Worm (Caenorhabditis elegans) whole organism, L1 larva: Measurements from ENCODE around the gene aat-1.
A peak's percentile ranks its signal among the peaks of the same experiment; 100 is the strongest.

Experiments
- C16A3.4 ChIP-seq: fragments of 150-350 bp; optimal IDR thresholded peaks from 2 replicates; lab custom pipeline; 2014; ENCODE audit warnings: missing biosample characterization, missing genetic modification characterization
- alr-1 ChIP-seq: fragments of 200-800 bp; sonication (Bioruptor generic); optimal IDR thresholded peaks from 2 replicates; lab custom pipeline; 2018; ENCODE audit warnings: borderline replicate concordance, mild to moderate bottlenecking, missing genetic modification characterization, missing compliant biosample characterization
- aly-2 ChIP-seq: fragments of 150-350 bp; optimal IDR thresholded peaks from 2 replicates; lab custom pipeline; 2014; ENCODE audit warnings: missing biosample characterization, missing genetic modification characterization
- blmp-1 ChIP-seq: fragments of 150-350 bp; optimal IDR thresholded peaks from 2 replicates; lab custom pipeline; 2014; ENCODE audit warnings: missing biosample characterization, missing genetic modification characterization
- ceh-90 ChIP-seq: sonication (generic microtip); optimal IDR thresholded peaks from 2 replicates; lab custom pipeline; 2016; ENCODE audit warnings: missing genetic modification characterization, missing compliant biosample characterization
- dpl-1 ChIP-seq, 3 experiments: fragments of 150-350 bp in 2 of 3; sonication (generic microtip) in 1 of 3; optimal IDR thresholded peaks; 2 replicates each; lab custom pipeline; 2014 to 2017; ENCODE audit warnings: missing biosample characterization in 3 of 3, missing genetic modification characterization in 3 of 3, missing genetic modification reagents in 3 of 3
- efl-1 ChIP-seq, 4 experiments: fragments of 150-350 bp; optimal IDR thresholded peaks in 3 of 4; peaks in 1 of 4; 1 replicate in 1 of 4; 2 replicates in 3 of 4; lab custom pipeline; 2014; ENCODE audit warnings: missing biosample characterization in 2 of 4, missing genetic modification characterization in 2 of 4, missing genetic modification reagents in 2 of 4
- efl-3 ChIP-seq: fragments of 200-800 bp; sonication (Bioruptor generic); optimal IDR thresholded peaks from 2 replicates; lab custom pipeline; 2018; ENCODE audit warnings: mild to moderate bottlenecking, missing genetic modification characterization, missing compliant biosample characterization
- elt-2 ChIP-seq: sonication (generic microtip); optimal IDR thresholded peaks from 2 replicates; lab custom pipeline; 2016; ENCODE audit warnings: missing genetic modification characterization, mild to moderate bottlenecking, inconsistent platforms, missing compliant biosample characterization, missing genetic modification reagents
- ets-5 ChIP-seq: fragments of 200-800 bp; sonication (Bioruptor generic); IDR thresholded peaks from 2 replicates; pipeline ENCODE4 v1.3.6; 2022; ENCODE audit warnings: missing genetic modification characterization, missing compliant biosample characterization
- fkh-8 ChIP-seq: sonication (generic microtip); optimal IDR thresholded peaks from 2 replicates; lab custom pipeline; 2016; ENCODE audit warnings: mild to moderate bottlenecking, missing genetic modification characterization, missing compliant biosample characterization
- hlh-17 ChIP-seq: fragments of 200-800 bp; sonication (Bioruptor generic); optimal IDR thresholded peaks from 2 replicates; lab custom pipeline; 2018; ENCODE audit warnings: missing genetic modification characterization, mild to moderate bottlenecking, missing compliant biosample characterization, moderate library complexity, borderline replicate concordance
- irx-1 ChIP-seq: sonication (generic microtip); optimal IDR thresholded peaks from 2 replicates; lab custom pipeline; 2016; ENCODE audit warnings: missing genetic modification characterization, missing compliant biosample characterization
- jun-1 ChIP-seq: fragments of 150-350 bp; optimal IDR thresholded peaks from 2 replicates; lab custom pipeline; 2014; ENCODE audit warnings: missing biosample characterization, missing genetic modification reagents, missing genetic modification characterization
- lin-35 ChIP-seq, 2 experiments: fragments of 150-350 bp; optimal IDR thresholded peaks; 2 replicates each; lab custom pipeline; 2014; ENCODE audit warnings: missing biosample characterization in 2 of 2, missing genetic modification characterization in 2 of 2, missing genetic modification reagents in 2 of 2
- lin-39 ChIP-seq: fragments of 150-350 bp; optimal IDR thresholded peaks from 2 replicates; lab custom pipeline; 2014; ENCODE audit warnings: missing biosample characterization, missing genetic modification reagents, missing genetic modification characterization
- lir-3 ChIP-seq: sonication (generic microtip); optimal IDR thresholded peaks from 2 replicates; lab custom pipeline; 2016; ENCODE audit warnings: mild to moderate bottlenecking, missing genetic modification characterization, moderate library complexity, missing compliant biosample characterization; ENCODE audit not compliant: poor library complexity
- lsy-2 ChIP-seq, 2 experiments: fragments of 150-350 bp; optimal IDR thresholded peaks; 2 replicates each; lab custom pipeline; 2014; ENCODE audit warnings: missing biosample characterization in 2 of 2, missing genetic modification characterization in 2 of 2
- mdl-1 ChIP-seq, 2 experiments: fragments of 150-350 bp; optimal IDR thresholded peaks; 2 replicates each; lab custom pipeline; 2014 to 2017; ENCODE audit warnings: missing biosample characterization in 2 of 2, missing genetic modification characterization in 2 of 2, inconsistent platforms in 1 of 2
- mep-1 ChIP-seq: fragments of 150-350 bp; optimal IDR thresholded peaks from 2 replicates; lab custom pipeline; 2014; ENCODE audit warnings: missing biosample characterization, missing genetic modification characterization
- nhr-12 ChIP-seq: sonication (generic microtip); optimal IDR thresholded peaks from 2 replicates; lab custom pipeline; 2017; ENCODE audit warnings: missing biosample characterization, missing genetic modification characterization
- nhr-20 ChIP-seq: sonication (generic microtip); optimal IDR thresholded peaks from 2 replicates; lab custom pipeline; 2016; ENCODE audit warnings: mild to moderate bottlenecking, missing genetic modification characterization, missing compliant biosample characterization
- nhr-237 ChIP-seq: fragments of 150-350 bp; optimal IDR thresholded peaks from 2 replicates; lab custom pipeline; 2014; ENCODE audit warnings: missing biosample characterization, missing genetic modification characterization
- nhr-28 ChIP-seq: fragments of 150-350 bp; optimal IDR thresholded peaks from 2 replicates; lab custom pipeline; 2014; ENCODE audit warnings: missing biosample characterization, missing genetic modification characterization
- nhr-47 ChIP-seq: sonication (generic microtip); optimal IDR thresholded peaks from 2 replicates; lab custom pipeline; 2016; ENCODE audit warnings: mild to moderate bottlenecking, missing genetic modification characterization, moderate library complexity, missing compliant biosample characterization
- nhr-76 ChIP-seq: sonication (generic microtip); optimal IDR thresholded peaks from 2 replicates; lab custom pipeline; 2017; ENCODE audit warnings: missing biosample characterization, missing genetic modification characterization
- nhr-90 ChIP-seq: sonication (generic microtip); optimal IDR thresholded peaks from 2 replicates; lab custom pipeline; 2016; ENCODE audit warnings: mild to moderate bottlenecking, missing genetic modification characterization, missing compliant biosample characterization; ENCODE audit not compliant: poor library complexity
- pqm-1 ChIP-seq: sonication (generic microtip); optimal IDR thresholded peaks from 3 replicates; lab custom pipeline; 2017; ENCODE audit warnings: missing biosample characterization, missing genetic modification characterization
- rnt-1 ChIP-seq: sonication (generic microtip); optimal IDR thresholded peaks from 2 replicates; lab custom pipeline; 2016; ENCODE audit warnings: mild to moderate bottlenecking, missing genetic modification characterization, moderate library complexity, missing compliant biosample characterization
- sox-4 ChIP-seq: sonication (generic microtip); optimal IDR thresholded peaks from 2 replicates; lab custom pipeline; 2016; ENCODE audit warnings: missing genetic modification characterization, missing compliant biosample characterization
- sptf-1 ChIP-seq: fragments of 150-350 bp; optimal IDR thresholded peaks from 2 replicates; lab custom pipeline; 2014; ENCODE audit warnings: missing biosample characterization, missing genetic modification characterization
- tlp-1 ChIP-seq: fragments of 150-350 bp; optimal IDR thresholded peaks from 2 replicates; lab custom pipeline; 2014; ENCODE audit warnings: missing biosample characterization, missing genetic modification characterization
- unc-30 ChIP-seq: sonication (generic microtip); optimal IDR thresholded peaks from 2 replicates; lab custom pipeline; 2017; ENCODE audit warnings: missing biosample characterization, missing genetic modification characterization
- unc-62 ChIP-seq: fragments of 150-350 bp; optimal IDR thresholded peaks from 2 replicates; lab custom pipeline; 2014; ENCODE audit warnings: missing biosample characterization, missing genetic modification reagents, missing genetic modification characterization
- vab-15 ChIP-seq: sonication (generic microtip); optimal IDR thresholded peaks from 2 replicates; lab custom pipeline; 2017; ENCODE audit warnings: missing genotype, mild to moderate bottlenecking, missing genetic modification characterization, missing compliant biosample characterization
- zag-1 ChIP-seq: fragments of 150-350 bp; optimal IDR thresholded peaks from 2 replicates; lab custom pipeline; 2014; ENCODE audit warnings: missing biosample characterization, missing genetic modification characterization
- zip-4 ChIP-seq: fragments of 200-800 bp; sonication (Bioruptor generic); optimal IDR thresholded peaks from 2 replicates; lab custom pipeline; 2018; ENCODE audit warnings: mild to moderate bottlenecking, missing genetic modification characterization, moderate library complexity, missing compliant biosample characterization
- ztf-11 ChIP-seq, 2 experiments: sonication (generic microtip); optimal IDR thresholded peaks; 2 replicates each; lab custom pipeline; 2016 to 2017; ENCODE audit warnings: missing genetic modification characterization in 2 of 2, missing biosample characterization in 1 of 2, missing compliant biosample characterization in 1 of 2
- ztf-4 ChIP-seq: fragments of 150-350 bp; optimal IDR thresholded peaks from 2 replicates; lab custom pipeline; 2014; ENCODE audit warnings: missing biosample characterization, missing genetic modification characterization

aat-1 gene

DNA sequence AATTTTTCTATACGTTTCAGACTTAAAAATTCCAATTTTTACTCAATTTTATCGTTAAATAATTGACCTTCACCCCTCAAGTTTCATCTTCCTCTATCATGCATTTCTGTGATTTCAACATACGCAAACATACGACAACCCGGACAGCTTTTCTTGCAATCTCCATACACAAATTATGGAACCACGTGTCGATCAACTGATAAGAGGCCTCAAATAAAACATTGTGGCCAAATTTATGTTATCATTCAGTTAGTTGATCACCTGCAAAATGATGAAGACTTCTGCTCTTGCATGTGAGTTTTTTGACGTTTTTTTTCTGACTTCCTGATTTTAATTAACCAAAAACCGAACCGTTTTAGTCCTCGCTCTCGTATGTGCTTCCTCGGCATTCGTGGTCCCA is 8.0 kb downstream of the aat-1 start, which contains the start of gene spp-18:
spp-18 (plus strand) TSS at position 257 of the 400 bp plus-strand sequence.
- TF ChIP-seq lin-35 (GFP tag; optimal IDR thresholded peaks at IDR 0.05; lab: Kevin White, UChicago) (peak in 1 of 2 experiments; percentile 34), nhr-20 (tag; lab: Kevin White, UChicago) (peak; percentile 3), mdl-1 (tag; optimal IDR thresholded peaks at IDR 0.05; lab: Kevin White, UChicago) (peak in 1 of 2 experiments; percentile 41), aly-2 (tag; lab: Kevin White, UChicago) (no peak), elt-2 (tag; lab: Kevin White, UChicago) (peak; percentile 92), sox-4 (no peak), efl-3 (GFP tag; lab: Kevin White, UChicago) (no peak), tlp-1 (tag; lab: Kevin White, UChicago) (no peak), nhr-47 (tag; lab: Kevin White, UChicago) (no peak)

- TF ChIP-seq C16A3.4 (tag; lab: Kevin White, UChicago): no peak
- TF ChIP-seq nhr-237: no peak
- no peak for TF ChIP-seq rnt-1 (tag; lab: Kevin White, UChicago)
- no peak for TF ChIP-seq unc-62 (GFP tag; lab: Kevin White, UChicago)
- no peak for TF ChIP-seq zag-1
- TF ChIP-seq dpl-1 (GFP tag; optimal IDR thresholded peaks at IDR 0.05; lab: Kevin White, UChicago): no peak
- TF ChIP-seq efl-1 (optimal IDR thresholded peaks at IDR 0.05; lab: Kevin White, UChicago): no peak
- TF ChIP-seq efl-1 (GFP tag; optimal IDR thresholded peaks at IDR 0.05 in 1 of 2; lab: Kevin White, UChicago): no peak
- no peak for TF ChIP-seq mep-1 (tag; lab: Kevin White, UChicago)
- no peak for TF ChIP-seq zip-4 (GFP tag; lab: Kevin White, UChicago)
- TF ChIP-seq blmp-1 (tag; lab: Kevin White, UChicago): no peak
- no peak for TF ChIP-seq nhr-90 (tag; lab: Kevin White, UChicago)
- no peak for TF ChIP-seq ztf-4 (tag; lab: Kevin White, UChicago)
- TF ChIP-seq sptf-1 (tag; lab: Kevin White, UChicago): no peak
- TF ChIP-seq pqm-1: no peak
- no peak for TF ChIP-seq vab-15
- TF ChIP-seq jun-1 (tag; lab: Kevin White, UChicago): no peak
- no peak for TF ChIP-seq lir-3 (tag; lab: Kevin White, UChicago)
Measured at ce11 chrIV:9592413-9592812, 9.1 kb downstream of the aat-1 start, which contains the start of gene pei-1. pei-1 (minus strand) TSS chrIV:9592513.

DNA sequence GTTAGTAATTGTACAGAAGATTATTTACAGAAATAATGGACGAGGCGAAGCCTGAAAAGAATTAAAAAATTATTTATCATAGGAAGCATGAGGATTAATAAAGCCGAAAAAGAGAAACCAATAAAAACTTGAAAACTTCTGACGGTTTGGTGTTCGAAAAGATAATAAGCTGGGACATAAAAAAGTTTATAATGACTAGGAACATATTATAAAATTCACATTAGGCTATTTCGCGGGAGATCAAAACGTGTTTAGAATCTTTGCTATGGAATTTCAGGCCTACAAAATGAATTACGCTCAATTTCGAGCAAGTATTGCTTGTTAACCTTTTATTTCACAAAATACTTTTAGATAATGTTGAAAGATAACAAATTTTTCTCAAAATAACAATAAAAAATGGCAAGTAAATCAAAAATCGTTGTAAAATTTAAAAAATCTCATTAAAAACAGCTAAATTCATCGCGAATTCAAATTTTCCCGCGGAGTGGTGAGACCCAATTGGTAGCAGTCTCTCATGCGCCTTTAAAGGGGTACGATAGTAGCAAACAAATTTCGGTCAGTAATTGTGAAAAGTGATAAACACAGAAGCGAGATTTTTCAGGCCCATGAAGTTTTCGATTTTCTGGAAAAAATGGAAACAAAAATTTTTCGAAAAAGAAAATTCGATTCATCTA is 12.6 kb downstream of the aat-1 start, which contains the start of gene trcs-1:
trcs-1 (minus strand) TSS at position 51 of the 674 bp plus-strand sequence.
- TF ChIP-seq ztf-11 (tag; optimal IDR thresholded peaks at IDR 0.05; lab: Kevin White, UChicago) (no peak), nhr-12 (tag; lab: Kevin White, UChicago) (no peak), efl-3 (GFP tag; lab: Kevin White, UChicago) (no peak), ets-5 (GFP tag; lab: Robert Waterston, UW) (no peak), fkh-8 (tag; lab: Kevin White, UChicago) (no peak), alr-1 (no peak), lin-39 (tag; lab: Kevin White, UChicago) (no peak), nhr-76 (no peak), lin-35 (GFP tag; optimal IDR thresholded peaks at IDR 0.05; lab: Kevin White, UChicago) (no peak), jun-1 (tag; lab: Kevin White, UChicago) (no peak), lsy-2 (tag; optimal IDR thresholded peaks at IDR 0.05; lab: Kevin White, UChicago) (no peak)
- TF ChIP-seq, all 84 proteins: peak for 0

- TF ChIP-seq irx-1 (tag; lab: Kevin White, UChicago) (no peak), aly-2 (tag; lab: Kevin White, UChicago) (no peak), tlp-1 (tag; lab: Kevin White, UChicago) (no peak), unc-30 (tag; lab: Kevin White, UChicago) (no peak), zag-1 (no peak), jun-1 (tag; lab: Kevin White, UChicago) (no peak), hlh-17 (GFP tag; lab: Kevin White, UChicago) (no peak), ceh-90 (tag; lab: Kevin White, UChicago) (no peak), nhr-28 (tag; lab: Kevin White, UChicago) (no peak)
Measured at ce11 chrIV:9584352-9584751, 17.1 kb downstream of the aat-1 start.
